Fruit fly (Drosophila melanogaster): ENCODE data around the gene CG11317.

CG11317 gene

DNA sequence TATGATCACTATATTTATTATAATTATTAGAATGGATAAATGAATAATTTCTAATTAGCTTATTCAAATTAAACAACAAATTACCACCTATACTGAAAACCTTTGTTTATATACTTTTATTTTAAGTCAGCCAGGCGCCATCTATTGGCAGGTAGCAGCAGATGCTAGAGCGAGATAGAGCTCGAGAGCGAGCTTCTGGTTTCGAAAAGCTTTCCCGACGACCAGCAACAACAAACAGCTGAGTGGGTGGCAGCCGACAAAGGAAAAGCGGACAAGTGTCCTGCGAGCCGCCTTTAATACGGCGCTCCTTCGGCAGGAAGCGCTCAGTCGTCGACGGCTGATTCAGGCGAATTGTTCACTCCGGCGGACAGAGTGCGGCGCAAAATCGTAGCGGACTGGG lies 36.9 kb upstream of the CG11317 start, which contains the start of gene Gycbeta100B (continued):
- 0 out of 3 replicates have a peak, but pooled peaks have one; percentile 11 for TF ChIP-seq Optix (GFP tag; IDR thresholded peaks at IDR 0.05)
- TF ChIP-seq onecut (GFP tag; IDR thresholded peaks at IDR 0.05), result peak; percentile 64
- peak; percentile 1 for TF ChIP-seq CG15601 (tag; optimal IDR thresholded peaks at IDR 0.05)
- TF ChIP-seq NfI (GFP tag; optimal IDR thresholded peaks at IDR 0.05), result peak; percentile 70
- no peak for TF ChIP-seq CHES-1-like (GFP tag; optimal IDR thresholded peaks at IDR 0.05)
- TF ChIP-seq dmrt99B (tag; optimal IDR thresholded peaks at IDR 0.05), result peak; percentile 29
- TF ChIP-seq CG2129 (GFP tag; IDR thresholded peaks at IDR 0.05; ENCODE audit: partially characterized antibody), result no peak
- TF ChIP-seq CG12299 (tag; optimal IDR thresholded peaks at IDR 0.05), result peak; percentile 2
- no peak for TF ChIP-seq sna (GFP tag; IDR thresholded peaks at IDR 0.05; ENCODE audit: partially characterized antibody)
- TF ChIP-seq nau (GFP tag; optimal IDR thresholded peaks at IDR 0.05), result peak; percentile 58
- TF ChIP-seq ATbp (GFP tag; optimal IDR thresholded peaks at IDR 0.05), result peak; percentile 39
- peak; percentile 92 for TF ChIP-seq CTCF (GFP tag; optimal IDR thresholded peaks at IDR 0.05)
- TF ChIP-seq twi (tag; optimal IDR thresholded peaks at IDR 0.05), result no peak
- peak; percentile 44 for TF ChIP-seq Ets65A (GFP tag)
- no peak for TF ChIP-seq Hr3 (GFP tag; optimal IDR thresholded peaks at IDR 0.05)
- peak; percentile 36 for TF ChIP-seq CG12219 (GFP tag; optimal IDR thresholded peaks at IDR 0.05)
- TF ChIP-seq Hey (tag; optimal IDR thresholded peaks at IDR 0.05), result no peak
- peak; percentile 68 for TF ChIP-seq CG3281 (GFP tag; optimal IDR thresholded peaks at IDR 0.05)
- 0 out of 3 replicates have a peak, but pooled peaks have one; percentile 62 for TF ChIP-seq CG11456 (GFP tag; IDR thresholded peaks at IDR 0.05)
- 0 out of 3 replicates have a peak, but pooled peaks have one; percentile 9 for TF ChIP-seq ken (GFP tag; IDR thresholded peaks at IDR 0.05)
- peak; percentile 29 for TF ChIP-seq Asciz (GFP tag; optimal IDR thresholded peaks at IDR 0.05)
- TF ChIP-seq CG17802 (tag; optimal IDR thresholded peaks at IDR 0.05), result peak; percentile 4
- TF ChIP-seq btn (GFP tag; optimal IDR thresholded peaks at IDR 0.05), result no peak
- TF ChIP-seq slbo (GFP tag; IDR thresholded peaks at IDR 0.05), result peak; percentile 42; the same call in 1 of the 2 replicates
- TF ChIP-seq CG1024 (GFP tag; IDR thresholded peaks at IDR 0.05), result 0 out of 2 replicates have a peak, but pooled peaks have one; percentile 21

- TF ChIP-seq Dip2 (GFP tag; IDR thresholded peaks at IDR 0.05), result no peak
- TF ChIP-seq Ets65A (GFP tag), result no peak
- TF ChIP-seq dm (GFP tag; optimal IDR thresholded peaks at IDR 0.05), result no peak
- no peak for TF ChIP-seq CG3407 (GFP tag; optimal IDR thresholded peaks at IDR 0.05)
- no peak for TF ChIP-seq CG8290 (GFP tag; optimal IDR thresholded peaks at IDR 0.05)
- no peak for TF ChIP-seq CG8290 (tag; optimal IDR thresholded peaks at IDR 0.05)
- TF ChIP-seq pan (optimal IDR thresholded peaks at IDR 0.05), result no peak
- TF ChIP-seq pan (GFP tag; optimal IDR thresholded peaks at IDR 0.05 in 1 of 2, IDR thresholded peaks at IDR 0.05 in 1 of 2), result no peak
- TF ChIP-seq CrebB (tag; optimal IDR thresholded peaks at IDR 0.05), result no peak
- TF ChIP-seq CG2199 (GFP tag; IDR thresholded peaks at IDR 0.05), result no peak
- TF ChIP-seq CG8478 (optimal IDR thresholded peaks at IDR 0.05), result no peak
- TF ChIP-seq eyg (GFP tag; optimal IDR thresholded peaks at IDR 0.05), result no peak
- no peak for TF ChIP-seq CG4730 (GFP tag; IDR thresholded peaks at IDR 0.05)
Observed at dm6 chr3R:31130566-31130965, 33.4 kb upstream of the CG11317 start, which contains the start of gene Ktch. Ktch (minus strand) TSS chr3R:31130666.

DNA sequence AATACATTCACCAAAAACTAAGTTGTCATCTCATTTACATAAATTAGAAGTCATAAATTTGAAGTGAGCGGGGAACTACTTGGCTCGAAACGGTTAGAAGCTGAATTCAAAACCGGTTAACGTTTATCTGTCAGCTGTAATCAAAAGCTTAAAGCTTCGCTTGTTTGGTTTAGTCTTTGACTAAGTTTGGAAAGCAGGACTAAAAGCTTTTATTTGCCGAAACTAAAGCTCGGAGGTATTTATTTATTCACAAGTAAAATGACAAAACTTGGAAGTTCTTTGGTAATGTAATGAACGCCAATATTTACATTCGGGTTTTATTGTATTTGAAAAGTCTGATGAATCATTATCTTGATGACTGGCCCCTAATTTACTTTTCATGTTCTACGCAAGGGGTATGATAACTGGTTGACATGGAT lies 30.2 kb upstream of the CG11317 start:
- TF ChIP-seq Gug (GFP tag; IDR thresholded peaks at IDR 0.05) (no peak), CG2678 (tag; optimal IDR thresholded peaks at IDR 0.05) (peak; percentile 17), E2f2 (GFP tag; IDR thresholded peaks at IDR 0.05) (peak; percentile 72), CG18599 (GFP tag; optimal IDR thresholded peaks at IDR 0.05) (no peak), Oli (tag; optimal IDR thresholded peaks at IDR 0.05) (no peak), salm (tag; optimal IDR thresholded peaks at IDR 0.05) (peak; percentile 29), trh (GFP tag; optimal IDR thresholded peaks at IDR 0.05) (no peak), CG6813 (GFP tag; optimal IDR thresholded peaks at IDR 0.05) (no peak), pzg (GFP tag; optimal IDR thresholded peaks at IDR 0.05) (peak; percentile 4), abd-A (tag; optimal IDR thresholded peaks at IDR 0.05) (peak; percentile 83), slp2 (GFP tag; optimal IDR thresholded peaks at IDR 0.05) (no peak), NK7.1 (GFP tag; optimal IDR thresholded peaks at IDR 0.05) (no peak), lab (GFP tag; optimal IDR thresholded peaks at IDR 0.05) (peak; percentile 1), CG16863 (GFP tag; optimal IDR thresholded peaks at IDR 0.05) (no peak), MBD-R2 (GFP tag; IDR thresholded peaks at IDR 0.05) (no peak)
